Worm (Caenorhabditis elegans) whole organism, young adult: ENCODE data around the gene K05F1.6.
A peak's percentile ranks its signal among the peaks of the same experiment; 100 is the strongest.

Source experiments
- B0019.2 ChIP-seq: fragments of 200-800 bp; sonication (Bioruptor generic); conservative IDR thresholded peaks from 2 replicates; pipeline ENCODE4 v1.3.6; 2022; ENCODE audit warnings: missing genetic modification reagents, missing genetic modification characterization, missing compliant biosample characterization
- B0035.1 ChIP-seq: sonication (generic microtip); optimal IDR thresholded peaks from 2 replicates; lab custom pipeline; 2016; ENCODE audit warnings: missing genetic modification characterization, mild to moderate bottlenecking, missing compliant biosample characterization, missing genotype, missing genetic modification reagents
- B0261.1 ChIP-seq: sonication (generic microtip); optimal IDR thresholded peaks from 2 replicates; lab custom pipeline; 2016; ENCODE audit warnings: mild to moderate bottlenecking, missing genetic modification characterization, moderate library complexity, missing compliant biosample characterization
- C06A6.2 ChIP-seq: fragments of 200-800 bp; sonication (Bioruptor generic); conservative IDR thresholded peaks from 2 replicates; pipeline ENCODE4 v1.3.6; 2022; ENCODE audit warnings: missing genetic modification characterization, missing compliant biosample characterization
- D2030.7 ChIP-seq: fragments of 200-800 bp; sonication (Bioruptor generic); IDR thresholded peaks from 2 replicates; pipeline ENCODE4 v1.3.6; 2022; ENCODE audit warnings: missing genetic modification reagents, missing genetic modification characterization, missing compliant biosample characterization
- F10E7.11 ChIP-seq: sonication (generic microtip); optimal IDR thresholded peaks from 2 replicates; lab custom pipeline; 2017; ENCODE audit warnings: mild to moderate bottlenecking, missing genetic modification characterization, moderate library complexity, missing compliant biosample characterization
- F22D6.2 ChIP-seq: sonication (generic microtip); optimal IDR thresholded peaks from 2 replicates; lab custom pipeline; 2016; ENCODE audit warnings: mild to moderate bottlenecking, missing genetic modification characterization, missing compliant biosample characterization
- F49E8.2 ChIP-seq: sonication (generic microtip); optimal IDR thresholded peaks from 3 replicates; lab custom pipeline; 2017; ENCODE audit warnings: missing genetic modification characterization, mild to moderate bottlenecking, missing compliant biosample characterization, antibody characterized with exemption, moderate library complexity; ENCODE audit not compliant: insufficient read depth
- K12H6.12 ChIP-seq: fragments of 200-800 bp; sonication (Bioruptor generic); optimal IDR thresholded peaks from 2 replicates; lab custom pipeline; 2018; ENCODE audit warnings: mild to moderate bottlenecking, missing genetic modification characterization, missing compliant biosample characterization
- T07F8.4 ChIP-seq: sonication (generic microtip); optimal IDR thresholded peaks from 2 replicates; lab custom pipeline; 2016; ENCODE audit warnings: mild to moderate bottlenecking, missing genetic modification characterization, moderate library complexity, missing compliant biosample characterization
- Y53F4B.3 ChIP-seq: fragments of 200-800 bp; sonication (Bioruptor generic); IDR thresholded peaks from 2 replicates; pipeline ENCODE4 v1.3.6; 2022; ENCODE audit warnings: missing genetic modification reagents, missing genetic modification characterization, missing compliant biosample characterization
- ama-1 ChIP-seq, 3 experiments: fragments of 150-350 bp in 1 of 3; sonication (generic microtip) in 2 of 3; optimal IDR thresholded peaks; 2 replicates each; lab custom pipeline; 2014 to 2018; ENCODE audit warnings: missing biosample characterization in 2 of 3, missing genetic modification characterization in 2 of 3, missing genetic modification reagents in 2 of 3
- aptf-2 ChIP-seq: fragments of 200-800 bp; sonication (Bioruptor generic); conservative IDR thresholded peaks from 2 replicates; pipeline ENCODE4 v1.3.6; 2022; ENCODE audit warnings: missing genetic modification reagents, missing genetic modification characterization, missing compliant biosample characterization
- atf-7 ChIP-seq: sonication (generic microtip); optimal IDR thresholded peaks from 2 replicates; lab custom pipeline; 2017; ENCODE audit warnings: mild to moderate bottlenecking, missing genetic modification characterization, missing compliant biosample characterization
- ceh-100 ChIP-seq: fragments of 200-800 bp; sonication (Bioruptor generic); IDR thresholded peaks from 2 replicates; pipeline ENCODE4 v1.3.6; 2022; ENCODE audit warnings: missing genetic modification reagents, missing genetic modification characterization, missing compliant biosample characterization
- ceh-40 ChIP-seq: fragments of 200-800 bp; sonication (Bioruptor generic); IDR thresholded peaks from 2 replicates; pipeline ENCODE4 v1.3.6; 2022; ENCODE audit warnings: missing genetic modification characterization, missing compliant biosample characterization
- die-1 ChIP-seq: sonication (generic microtip); optimal IDR thresholded peaks from 2 replicates; lab custom pipeline; 2016; ENCODE audit warnings: missing genotype, mild to moderate bottlenecking, missing genetic modification characterization, missing compliant biosample characterization
- dpff-1 ChIP-seq: sonication (generic microtip); optimal IDR thresholded peaks from 2 replicates; lab custom pipeline; 2017; ENCODE audit warnings: mild to moderate bottlenecking, missing genetic modification characterization, missing compliant biosample characterization
- egl-18 ChIP-seq: fragments of 200-800 bp; sonication (Bioruptor generic); IDR thresholded peaks from 2 replicates; pipeline ENCODE4 v1.3.6; 2022; ENCODE audit warnings: missing genetic modification reagents, missing genetic modification characterization, missing compliant biosample characterization
- hlh-12 ChIP-seq: sonication (generic microtip); optimal IDR thresholded peaks from 2 replicates; lab custom pipeline; 2016; ENCODE audit warnings: missing genetic modification characterization, missing compliant biosample characterization
- let-607 ChIP-seq, 2 experiments: fragments of 200-800 bp in 1 of 2; sonication (Bioruptor generic) in 1 of 2; sonication (generic microtip) in 1 of 2; optimal IDR thresholded peaks; 2 replicates each; lab custom pipeline; 2016 to 2018; ENCODE audit warnings: mild to moderate bottlenecking in 2 of 2, missing compliant biosample characterization in 2 of 2, missing genetic modification characterization in 2 of 2, moderate library complexity in 2 of 2, missing genotype in 1 of 2
- lin-35 ChIP-seq, 3 experiments: fragments of 150-350 bp in 2 of 3; sonication (generic microtip) in 1 of 3; optimal IDR thresholded peaks; 2 replicates each; lab custom pipeline; 2014 to 2018; ENCODE audit warnings: missing biosample characterization in 3 of 3, missing genetic modification characterization in 3 of 3, missing genetic modification reagents in 3 of 3
- lir-1 ChIP-seq: fragments of 200-800 bp; sonication (Bioruptor generic); conservative IDR thresholded peaks from 2 replicates; pipeline ENCODE4 v1.3.6; 2022; ENCODE audit warnings: missing genetic modification reagents, missing genetic modification characterization, missing compliant biosample characterization
- madf-6 ChIP-seq: fragments of 200-800 bp; sonication (Bioruptor generic); IDR thresholded peaks from 2 replicates; pipeline ENCODE4 v1.3.6; 2022; ENCODE audit warnings: missing genetic modification reagents, missing genetic modification characterization, missing compliant biosample characterization
- nfya-1 ChIP-seq: sonication (generic microtip); optimal IDR thresholded peaks from 2 replicates; lab custom pipeline; 2017; ENCODE audit warnings: antibody characterized with exemption, missing compliant biosample characterization, missing genetic modification characterization, borderline replicate concordance; ENCODE audit not compliant: insufficient read depth
- nfya-2 ChIP-seq: fragments of 200-800 bp; sonication (Bioruptor generic); IDR thresholded peaks from 2 replicates; pipeline ENCODE4 v1.3.6; 2022; ENCODE audit warnings: missing genetic modification reagents, missing genetic modification characterization, missing compliant biosample characterization
- rcor-1 ChIP-seq: fragments of 200-800 bp; sonication (Bioruptor generic); IDR thresholded peaks from 2 replicates; pipeline ENCODE4 v1.3.6; 2022; ENCODE audit warnings: missing genetic modification reagents, missing genetic modification characterization, missing compliant biosample characterization
- repo-1 ChIP-seq: sonication (generic microtip); optimal IDR thresholded peaks from 2 replicates; lab custom pipeline; 2017; ENCODE audit warnings: mild to moderate bottlenecking, missing genetic modification characterization, missing compliant biosample characterization
- rpc-1 ChIP-seq, 2 experiments: fragments of 150-350 bp in 1 of 2; sonication (generic microtip) in 1 of 2; optimal IDR thresholded peaks; 2 replicates each; lab custom pipeline; 2014 to 2018; ENCODE audit warnings: missing biosample characterization in 1 of 2, missing genetic modification characterization in 1 of 2, missing genetic modification reagents in 1 of 2, missing genotype in 1 of 2
- sea-2 ChIP-seq: fragments of 200-800 bp; sonication (Bioruptor generic); IDR thresholded peaks from 2 replicates; pipeline ENCODE4 v1.3.6; 2022; ENCODE audit warnings: missing genetic modification characterization, missing compliant biosample characterization
- tbx-9 ChIP-seq: sonication (generic microtip); optimal IDR thresholded peaks from 2 replicates; lab custom pipeline; 2016; ENCODE audit warnings: borderline replicate concordance, missing genetic modification characterization, inconsistent platforms, missing compliant biosample characterization
- tlf-1 ChIP-seq: fragments of 200-800 bp; sonication (Bioruptor generic); optimal IDR thresholded peaks from 2 replicates; lab custom pipeline; 2018; ENCODE audit warnings: mild to moderate bottlenecking, missing genetic modification characterization, missing compliant biosample characterization
- unc-130 ChIP-seq: sonication (generic microtip); optimal IDR thresholded peaks from 2 replicates; lab custom pipeline; 2016; ENCODE audit warnings: missing genetic modification reagents, missing genetic modification characterization, missing compliant biosample characterization
- ztf-26 ChIP-seq: sonication (generic microtip); optimal IDR thresholded peaks from 2 replicates; lab custom pipeline; 2017; ENCODE audit warnings: missing genetic modification characterization, missing compliant biosample characterization
- ztf-6 ChIP-seq: fragments of 200-800 bp; sonication (Bioruptor generic); IDR thresholded peaks from 2 replicates; pipeline ENCODE4 v1.3.6; 2022; ENCODE audit warnings: missing genetic modification reagents, missing genetic modification characterization, missing compliant biosample characterization

Gene K05F1.6

DNA sequence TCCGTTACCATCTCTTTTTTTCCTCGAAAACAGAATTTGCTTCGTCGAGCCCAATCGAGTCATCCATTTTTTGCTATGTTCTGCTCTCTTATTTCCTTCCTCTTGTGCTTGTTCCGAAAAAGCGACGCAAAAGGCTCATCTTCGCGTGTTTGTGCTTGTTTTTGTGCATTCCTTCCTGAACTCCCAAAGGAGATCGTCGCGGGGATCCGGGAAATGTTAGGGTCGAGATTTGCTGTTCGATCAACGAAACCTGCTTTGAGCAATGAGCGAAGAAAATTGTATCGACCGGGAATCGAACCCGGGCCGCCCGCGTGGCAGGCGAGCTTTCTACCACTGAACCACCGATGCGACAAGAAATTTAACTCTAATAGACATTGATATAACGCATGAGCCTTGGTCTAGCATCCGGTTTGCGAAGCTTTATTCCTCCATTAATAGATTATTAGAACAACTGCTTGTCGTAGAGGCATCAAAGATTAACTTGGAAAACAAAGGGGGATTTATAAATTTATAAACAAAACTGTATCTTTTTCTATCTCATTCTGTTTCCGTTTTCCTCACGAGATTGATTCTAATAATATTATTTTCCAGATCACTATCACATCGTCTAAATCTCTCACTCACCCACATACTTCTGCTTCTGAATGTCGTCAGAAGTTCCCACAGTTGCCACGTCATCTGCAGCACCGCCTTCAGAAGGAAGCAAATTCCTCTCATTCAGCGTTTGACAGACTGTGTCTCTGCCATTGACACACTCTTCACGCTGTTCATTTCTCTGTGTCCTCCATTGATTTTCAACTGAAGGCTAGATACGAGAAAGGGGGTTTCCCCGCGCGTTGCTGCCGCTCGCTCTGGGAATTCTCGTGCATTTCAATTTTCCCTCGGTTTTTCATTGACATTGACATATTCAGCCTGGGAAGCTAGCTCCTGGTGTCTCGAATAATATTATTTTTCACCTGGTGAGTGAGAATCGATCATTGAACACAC, at the start of gene K05F1.6 (continued):
- peak; percentile 82 for TF ChIP-seq rcor-1 (GFP tag; lab: Robert Waterston, UW)
- no peak for TF ChIP-seq nfya-1
- 0 out of 2 replicates have a peak, but pooled peaks have one; percentile 23 for TF ChIP-seq nfya-2 (GFP tag; lab: Robert Waterston, UW)
- peak; percentile 63 for TF ChIP-seq ztf-26 (tag; lab: Kevin White, UChicago)
- TF ChIP-seq egl-18, result no peak; the same call in 1 of the 2 replicates
- 0 out of 2 replicates have a peak, but pooled peaks have one; percentile 55 for TF ChIP-seq B0019.2 (GFP tag; lab: Robert Waterston, UW)
- peak; percentile 40 to 65 for TF ChIP-seq let-607 (tag; optimal IDR thresholded peaks at IDR 0.05; lab: Kevin White, UChicago)
- TF ChIP-seq tlf-1, result peak; percentile 23
- TF ChIP-seq C06A6.2 (GFP tag; lab: Robert Waterston, UW), result no peak
- 0 out of 2 replicates have a peak, but pooled peaks have one; percentile 34 for TF ChIP-seq ceh-40 (GFP tag; lab: Robert Waterston, UW)
- peak; percentile 32 for TF ChIP-seq hlh-12 (tag; lab: Kevin White, UChicago)
- peak; percentile 50 for TF ChIP-seq unc-130 (GFP tag; lab: Kevin White, UChicago)
- peak; percentile 82 for TF ChIP-seq repo-1 (tag; lab: Kevin White, UChicago)
- TF ChIP-seq ceh-100 (GFP tag; lab: Robert Waterston, UW), result peak; percentile 73
- TF ChIP-seq ztf-6 (GFP tag; lab: Robert Waterston, UW), result 0 out of 2 replicates have a peak, but pooled peaks have one; percentile 43
- peak; percentile 75 for TF ChIP-seq F10E7.11 (tag; lab: Kevin White, UChicago)
- no peak for TF ChIP-seq F22D6.2 (tag; lab: Kevin White, UChicago)
- peak; percentile 77 for TF ChIP-seq F49E8.2 (tag; lab: Kevin White, UChicago)
- TF ChIP-seq aptf-2 (GFP tag; lab: Robert Waterston, UW), result no peak
- peak; percentile 69 for TF ChIP-seq madf-6 (GFP tag; lab: Robert Waterston, UW)
- no peak for TF ChIP-seq sea-2 (GFP tag; lab: Robert Waterston, UW)
- TF ChIP-seq dpff-1 (tag; lab: Kevin White, UChicago), result peak; percentile 66
- no peak for TF ChIP-seq ama-1 (optimal IDR thresholded peaks at IDR 0.05; lab: Kevin White, UChicago)
- peak; percentile 36 to 67 for TF ChIP-seq ama-1 (GFP tag; optimal IDR thresholded peaks at IDR 0.05; lab: Kevin White, UChicago)
- TF ChIP-seq B0261.1 (tag; lab: Kevin White, UChicago), result peak; percentile 94
- TF ChIP-seq Y53F4B.3 (GFP tag; lab: Robert Waterston, UW), result peak; percentile 60; the same call in 1 of the 2 replicates
- TF ChIP-seq atf-7 (tag; lab: Kevin White, UChicago), result peak; percentile 72
- TF ChIP-seq K12H6.12, result peak; percentile 69
- 0 out of 2 replicates have a peak, but pooled peaks have one; percentile 12 for TF ChIP-seq lir-1 (GFP tag; lab: Robert Waterston, UW)
- TF ChIP-seq B0035.1 (tag; lab: Kevin White, UChicago), result peak; percentile 72
- no peak for TF ChIP-seq tbx-9 (tag; lab: Kevin White, UChicago)
- TF ChIP-seq lin-35 (GFP tag; optimal IDR thresholded peaks at IDR 0.05; lab: Kevin White, UChicago), result peak in 1 of 3 experiments; percentile 55
- peak; percentile 89 for TF ChIP-seq D2030.7 (GFP tag; lab: Robert Waterston, UW)
- TF ChIP-seq rpc-1 (optimal IDR thresholded peaks at IDR 0.05; lab: Kevin White, UChicago), result peak; percentile 90
- TF ChIP-seq rpc-1 (tag; optimal IDR thresholded peaks at IDR 0.05; lab: Kevin White, UChicago), result peak; percentile 89
- peak; percentile 84 for TF ChIP-seq T07F8.4 (tag; lab: Kevin White, UChicago)
- peak; percentile 90 for TF ChIP-seq die-1 (tag; lab: Kevin White, UChicago)
